Worm (Caenorhabditis elegans) whole organism, late embryonic: Measurements from ENCODE around the gene srlf-9.
A peak's percentile ranks its signal among the peaks of the same experiment; 100 is the strongest.
"Not testable (repeated sequence)": the region's sequence is repeated elsewhere in the genome, so short reads cannot be mapped to it uniquely, and the experiment has no call there.

Experiments used
- C08G9.2 ChIP-seq: sonication (generic microtip); optimal IDR thresholded peaks from 2 replicates; lab custom pipeline; 2016; ENCODE audit warnings: mild to moderate bottlenecking, missing genetic modification characterization, moderate library complexity, missing compliant biosample characterization
- Y22D7AL.16 ChIP-seq: sonication (generic microtip); optimal IDR thresholded peaks from 2 replicates; lab custom pipeline; 2016; ENCODE audit warnings: missing genetic modification characterization, missing compliant biosample characterization
- ceh-14 ChIP-seq: sonication (generic microtip); optimal IDR thresholded peaks from 2 replicates; lab custom pipeline; 2016; ENCODE audit warnings: missing genotype, missing genetic modification characterization, missing compliant biosample characterization
- ceh-18 ChIP-seq: sonication (generic microtip); optimal IDR thresholded peaks from 2 replicates; lab custom pipeline; 2016; ENCODE audit warnings: missing genetic modification characterization, missing compliant biosample characterization
- ceh-2 ChIP-seq: sonication (generic microtip); optimal IDR thresholded peaks from 2 replicates; lab custom pipeline; 2016; ENCODE audit warnings: missing genotype, missing genetic modification characterization, missing compliant biosample characterization
- ceh-30 ChIP-seq: fragments of 150-350 bp; optimal IDR thresholded peaks from 2 replicates; lab custom pipeline; 2014; ENCODE audit warnings: missing biosample characterization, missing genetic modification characterization
- ceh-31 ChIP-seq: sonication (generic microtip); optimal IDR thresholded peaks from 2 replicates; lab custom pipeline; 2016; ENCODE audit warnings: missing genetic modification characterization, missing compliant biosample characterization
- ceh-48 ChIP-seq: sonication (generic microtip); optimal IDR thresholded peaks from 2 replicates; lab custom pipeline; 2016; ENCODE audit warnings: missing genetic modification characterization, inconsistent platforms, missing compliant biosample characterization
- ceh-6 ChIP-seq: fragments of 200-800 bp; sonication (Bioruptor generic); optimal IDR thresholded peaks from 2 replicates; lab custom pipeline; 2018; ENCODE audit warnings: mild to moderate bottlenecking, missing genetic modification characterization, missing compliant biosample characterization
- dmd-4 ChIP-seq: sonication (generic microtip); optimal IDR thresholded peaks from 2 replicates; lab custom pipeline; 2016; ENCODE audit warnings: borderline replicate concordance, missing genetic modification characterization, missing compliant biosample characterization
- elt-2 ChIP-seq: sonication (generic microtip); optimal IDR thresholded peaks from 2 replicates; lab custom pipeline; 2016; ENCODE audit warnings: missing genetic modification reagents, missing genetic modification characterization, missing compliant biosample characterization
- elt-4 ChIP-seq: sonication (generic microtip); optimal IDR thresholded peaks from 2 replicates; lab custom pipeline; 2016; ENCODE audit warnings: missing genetic modification characterization, missing compliant biosample characterization
- ets-4 ChIP-seq: sonication (generic microtip); optimal IDR thresholded peaks from 2 replicates; lab custom pipeline; 2016; ENCODE audit warnings: missing genetic modification characterization, missing compliant biosample characterization
- eyg-1 ChIP-seq: sonication (generic microtip); optimal IDR thresholded peaks from 2 replicates; lab custom pipeline; 2016; ENCODE audit warnings: missing genotype, missing genetic modification characterization, missing compliant biosample characterization
- fax-1 ChIP-seq: sonication (generic microtip); optimal IDR thresholded peaks from 2 replicates; lab custom pipeline; 2016; ENCODE audit warnings: missing genotype, missing genetic modification characterization, missing compliant biosample characterization
- gmeb-2 ChIP-seq: sonication (generic microtip); optimal IDR thresholded peaks from 2 replicates; lab custom pipeline; 2016; ENCODE audit warnings: missing genetic modification characterization, inconsistent platforms, missing compliant biosample characterization
- hlh-13 ChIP-seq: fragments of 200-800 bp; sonication (Bioruptor generic); optimal IDR thresholded peaks from 2 replicates; lab custom pipeline; 2018; ENCODE audit warnings: mild to moderate bottlenecking, missing genetic modification characterization, missing compliant biosample characterization
- hlh-15 ChIP-seq: sonication (generic microtip); optimal IDR thresholded peaks from 2 replicates; lab custom pipeline; 2016; ENCODE audit warnings: missing genetic modification characterization, missing compliant biosample characterization
- hlh-30 ChIP-seq: sonication (generic microtip); optimal IDR thresholded peaks from 2 replicates; lab custom pipeline; 2017; ENCODE audit warnings: antibody characterized with exemption, missing genetic modification characterization, missing compliant biosample characterization; ENCODE audit not compliant: insufficient read depth
- hlh-8 ChIP-seq: sonication (generic microtip); optimal IDR thresholded peaks from 2 replicates; lab custom pipeline; 2016; ENCODE audit warnings: missing genotype, missing genetic modification characterization, missing compliant biosample characterization
- lim-6 ChIP-seq: sonication (generic microtip); optimal IDR thresholded peaks from 2 replicates; lab custom pipeline; 2016; ENCODE audit warnings: missing genetic modification characterization, missing compliant biosample characterization
- lin-11 ChIP-seq: fragments of 200-800 bp; sonication (Bioruptor generic); optimal IDR thresholded peaks from 2 replicates; lab custom pipeline; 2018; ENCODE audit warnings: mild to moderate bottlenecking, missing genetic modification characterization, missing compliant biosample characterization
- mec-3 ChIP-seq: sonication (generic microtip); optimal IDR thresholded peaks from 2 replicates; lab custom pipeline; 2016; ENCODE audit warnings: borderline replicate concordance, missing genetic modification characterization, missing compliant biosample characterization
- nfya-1 ChIP-seq: sonication (generic microtip); optimal IDR thresholded peaks from 2 replicates; lab custom pipeline; 2017; ENCODE audit warnings: missing genetic modification characterization, mild to moderate bottlenecking, missing compliant biosample characterization, antibody characterized with exemption, moderate library complexity
- nhr-11 ChIP-seq: fragments of 150-350 bp; optimal IDR thresholded peaks from 2 replicates; lab custom pipeline; 2014; ENCODE audit warnings: missing biosample characterization, missing genetic modification characterization
- npax-4 ChIP-seq: sonication (generic microtip); optimal IDR thresholded peaks from 2 replicates; lab custom pipeline; 2016; ENCODE audit warnings: missing genetic modification characterization, missing compliant biosample characterization
- odd-2 ChIP-seq: sonication (generic microtip); optimal IDR thresholded peaks from 2 replicates; lab custom pipeline; 2017; ENCODE audit warnings: antibody characterized with exemption, mild to moderate bottlenecking, missing genetic modification characterization, missing compliant biosample characterization
- pag-3 ChIP-seq: sonication (generic microtip); optimal IDR thresholded peaks from 2 replicates; lab custom pipeline; 2016; ENCODE audit warnings: missing compliant biosample characterization, missing genetic modification characterization, borderline replicate concordance
- pha-2 ChIP-seq: sonication (generic microtip); optimal IDR thresholded peaks from 2 replicates; lab custom pipeline; 2017; ENCODE audit warnings: mild to moderate bottlenecking, missing genetic modification characterization, missing compliant biosample characterization
- pros-1 ChIP-seq: fragments of 150-350 bp; optimal IDR thresholded peaks from 2 replicates; lab custom pipeline; 2014; ENCODE audit warnings: missing biosample characterization, missing genetic modification reagents, missing genetic modification characterization
- ref-2 ChIP-seq: sonication (generic microtip); optimal IDR thresholded peaks from 2 replicates; lab custom pipeline; 2016; ENCODE audit warnings: missing genetic modification characterization, missing compliant biosample characterization
- tbx-2 ChIP-seq: sonication (generic microtip); optimal IDR thresholded peaks from 2 replicates; lab custom pipeline; 2016; ENCODE audit warnings: missing genetic modification characterization, missing compliant biosample characterization
- tbx-7 ChIP-seq: sonication (generic microtip); optimal IDR thresholded peaks from 2 replicates; lab custom pipeline; 2016; ENCODE audit warnings: missing genotype, missing genetic modification characterization, missing compliant biosample characterization
- unc-3 ChIP-seq, 2 experiments: fragments of 200-800 bp in 1 of 2; sonication (Bioruptor generic) in 1 of 2; sonication (generic microtip) in 1 of 2; conservative IDR thresholded peaks in 1 of 2; optimal IDR thresholded peaks in 1 of 2; 2 replicates each; pipeline versions ENCODE4 v1.3.6 to Lab custom; 2016 to 2022; ENCODE audit warnings: missing compliant biosample characterization in 2 of 2, missing genetic modification characterization in 2 of 2, missing genetic modification reagents in 1 of 2
- unc-86 ChIP-seq: sonication (generic microtip); optimal IDR thresholded peaks from 2 replicates; lab custom pipeline; 2016; ENCODE audit warnings: missing genetic modification characterization, missing compliant biosample characterization
- zip-5 ChIP-seq: sonication (generic microtip); optimal IDR thresholded peaks from 2 replicates; lab custom pipeline; 2016; ENCODE audit warnings: missing genetic modification characterization, missing compliant biosample characterization
- ztf-16 ChIP-seq: sonication (generic microtip); optimal IDR thresholded peaks from 2 replicates; lab custom pipeline; 2017; ENCODE audit warnings: missing genetic modification characterization, missing compliant biosample characterization

Gene srlf-9

ce11 chrIII:13401673-13402258 lies at the start of gene srlf-9, which contains the start of gene srlf-10:
TSS of gene srlf-9 (minus strand) at chrIII:13401773.
TSS of gene srlf-10 (plus strand) at chrIII:13402208.
- TF ChIP-seq tbx-2, gmeb-2, ceh-30 (tag; lab: Kevin White, UChicago): not testable (repeated sequence)

ce11 chrIII:13439415-13439814 lies 37.8 kb upstream of the srlf-9 start, which contains the start of gene ciao-2B:
TSS of gene ciao-2B (minus strand) at chrIII:13439544.
- TF ChIP-seq nfya-1 (tag; lab: Kevin White, UChicago) (no peak), ets-4 (tag; lab: Kevin White, UChicago) (peak; percentile 62), hlh-30 (tag; lab: Kevin White, UChicago) (no peak), hlh-8 (tag; lab: Kevin White, UChicago) (peak; percentile 28), C08G9.2 (tag; lab: Kevin White, UChicago) (peak; percentile 70), tbx-7 (tag; lab: Kevin White, UChicago) (peak; percentile 5), ceh-2 (tag; lab: Kevin White, UChicago) (peak; percentile 25), ceh-31 (tag; lab: Kevin White, UChicago) (peak; percentile 66), fax-1 (tag; lab: Kevin White, UChicago) (no peak), pag-3 (tag; lab: Kevin White, UChicago) (no peak), ztf-16 (tag; lab: Kevin White, UChicago) (no peak)

- TF ChIP-seq lim-6 (tag; lab: Kevin White, UChicago) (no peak), Y22D7AL.16 (tag; lab: Kevin White, UChicago) (no peak), ztf-16 (tag; lab: Kevin White, UChicago) (no peak), npax-4 (tag; lab: Kevin White, UChicago) (no peak), eyg-1 (tag; lab: Kevin White, UChicago) (no peak), ref-2 (tag; lab: Kevin White, UChicago) (no peak), ceh-2 (tag; lab: Kevin White, UChicago) (no peak), dmd-4 (tag; lab: Kevin White, UChicago) (no peak), pag-3 (tag; lab: Kevin White, UChicago) (no peak), zip-5 (tag; lab: Kevin White, UChicago) (no peak), ceh-14 (no peak), hlh-13 (no peak), ets-4 (tag; lab: Kevin White, UChicago) (no peak), ceh-48 (no peak), tbx-2 (tag; lab: Kevin White, UChicago) (no peak), elt-4 (tag; lab: Kevin White, UChicago) (no peak), pha-2 (no peak), ceh-6 (GFP tag; lab: Kevin White, UChicago) (no peak), nhr-11 (no peak)
These were observed 35.3 kb upstream of the srlf-9 start, which contains the start of gene F45G2.9 for ce11 chrIII:13436843-13437242. TSS of gene F45G2.9 (minus strand) at chrIII:13436943.

- TF ChIP-seq unc-86 (tag; lab: Kevin White, UChicago) (no peak), Y22D7AL.16 (tag; lab: Kevin White, UChicago) (no peak), ceh-18 (tag; lab: Kevin White, UChicago) (no peak), elt-4 (tag; lab: Kevin White, UChicago) (no peak), nhr-11 (no peak), ztf-16 (tag; lab: Kevin White, UChicago) (no peak), unc-3 (GFP tag; conservative IDR thresholded peaks at IDR 0.05; lab: Robert Waterston, UW) (no peak), unc-3 (tag; optimal IDR thresholded peaks at IDR 0.05; lab: Kevin White, UChicago) (no peak), gmeb-2 (tag; lab: Kevin White, UChicago) (no peak), mec-3 (tag; lab: Kevin White, UChicago) (no peak), npax-4 (tag; lab: Kevin White, UChicago) (no peak), odd-2 (tag; lab: Kevin White, UChicago) (no peak), hlh-8 (tag; lab: Kevin White, UChicago) (no peak), elt-2 (tag; lab: Kevin White, UChicago) (no peak), lin-11 (tag; lab: Kevin White, UChicago) (no peak), hlh-15 (no peak), pros-1 (tag; lab: Kevin White, UChicago) (no peak), tbx-7 (tag; lab: Kevin White, UChicago) (no peak), hlh-30 (tag; lab: Kevin White, UChicago) (no peak)
These were observed 34.0 kb upstream of the srlf-9 start, which contains the start of gene F45G2.8 for ce11 chrIII:13435570-13435969. TSS of gene F45G2.8 (minus strand) at chrIII:13435670.
